Worm (Caenorhabditis elegans) whole organism, L3 larva: ENCODE data around the gene sel-7.

Source experiments
- R02D3.7 ChIP-seq: fragments of 150-350 bp; optimal IDR thresholded peaks from 2 replicates; lab custom pipeline; 2014; ENCODE audit warnings: missing biosample characterization, missing genetic modification characterization
- ZK546.5 ChIP-seq: sonication (generic microtip); optimal IDR thresholded peaks from 2 replicates; lab custom pipeline; 2017; ENCODE audit warnings: missing biosample characterization, missing genetic modification characterization
- aly-2 ChIP-seq: fragments of 150-350 bp; optimal IDR thresholded peaks from 2 replicates; lab custom pipeline; 2014; ENCODE audit warnings: missing biosample characterization, missing genetic modification characterization
- ama-1 ChIP-seq: fragments of 150-350 bp; optimal IDR thresholded peaks from 2 replicates; lab custom pipeline; 2018
- ceh-16 ChIP-seq: sonication (generic microtip); optimal IDR thresholded peaks from 2 replicates; lab custom pipeline; 2017; ENCODE audit warnings: missing biosample characterization, missing genetic modification characterization
- ceh-28 ChIP-seq: fragments of 150-350 bp; optimal IDR thresholded peaks from 2 replicates; lab custom pipeline; 2014; ENCODE audit warnings: missing biosample characterization, missing genetic modification reagents, missing genetic modification characterization
- ceh-82 ChIP-seq: fragments of 150-350 bp; optimal IDR thresholded peaks from 2 replicates; lab custom pipeline; 2014; ENCODE audit warnings: missing biosample characterization, missing genetic modification characterization
- ceh-9 ChIP-seq: sonication (generic microtip); optimal IDR thresholded peaks from 2 replicates; lab custom pipeline; 2018; ENCODE audit warnings: missing biosample characterization, missing genetic modification characterization
- daf-12 ChIP-seq: fragments of 150-350 bp; optimal IDR thresholded peaks from 2 replicates; lab custom pipeline; 2014; ENCODE audit warnings: missing biosample characterization, missing genetic modification reagents, missing genetic modification characterization
- egl-27 ChIP-seq: sonication (generic microtip); optimal IDR thresholded peaks from 4 replicates; lab custom pipeline; 2017; ENCODE audit warnings: missing biosample characterization, missing genetic modification reagents, missing genetic modification characterization
- egl-5 ChIP-seq: fragments of 150-350 bp; optimal IDR thresholded peaks from 2 replicates; lab custom pipeline; 2017; ENCODE audit warnings: missing biosample characterization, missing genetic modification reagents, missing genetic modification characterization, inconsistent platforms
- elt-1 ChIP-seq: fragments of 150-350 bp; optimal IDR thresholded peaks from 2 replicates; lab custom pipeline; 2014; ENCODE audit warnings: missing biosample characterization, missing genetic modification characterization
- elt-2 ChIP-seq: sonication (generic microtip); optimal IDR thresholded peaks from 2 replicates; lab custom pipeline; 2016; ENCODE audit warnings: missing genetic modification reagents, mild to moderate bottlenecking, missing genetic modification characterization, missing compliant biosample characterization
- eor-1 ChIP-seq, 2 experiments: fragments of 150-350 bp; optimal IDR thresholded peaks; 2 replicates each; lab custom pipeline; 2014 to 2018; ENCODE audit warnings: missing biosample characterization in 2 of 2, missing genetic modification characterization in 2 of 2
- fkh-2 ChIP-seq: fragments of 150-350 bp; optimal IDR thresholded peaks from 2 replicates; lab custom pipeline; 2014; ENCODE audit warnings: missing biosample characterization, missing genetic modification reagents, missing genetic modification characterization
- fos-1 ChIP-seq: fragments of 150-350 bp; optimal IDR thresholded peaks from 2 replicates; lab custom pipeline; 2014; ENCODE audit warnings: missing biosample characterization, missing genetic modification characterization
- hmg-11 ChIP-seq: sonication (generic microtip); optimal IDR thresholded peaks from 2 replicates; lab custom pipeline; 2016; ENCODE audit warnings: missing genetic modification characterization, missing compliant biosample characterization
- jun-1 ChIP-seq: fragments of 150-350 bp; optimal IDR thresholded peaks from 2 replicates; lab custom pipeline; 2014; ENCODE audit warnings: missing biosample characterization, missing genetic modification reagents, missing genetic modification characterization
- lin-15B ChIP-seq: fragments of 150-350 bp; optimal IDR thresholded peaks from 2 replicates; lab custom pipeline; 2014; ENCODE audit warnings: missing biosample characterization, missing genetic modification characterization
- lin-39 ChIP-seq: fragments of 150-350 bp; optimal IDR thresholded peaks from 2 replicates; lab custom pipeline; 2018; ENCODE audit warnings: missing biosample characterization, missing genetic modification reagents, missing genetic modification characterization
- lsy-12 ChIP-seq: sonication (generic microtip); optimal IDR thresholded peaks from 2 replicates; lab custom pipeline; 2016; ENCODE audit warnings: mild to moderate bottlenecking, missing genetic modification characterization, missing compliant biosample characterization
- mdl-1 ChIP-seq: fragments of 150-350 bp; optimal IDR thresholded peaks from 2 replicates; lab custom pipeline; 2014; ENCODE audit warnings: missing biosample characterization, missing genetic modification characterization
- mml-1 ChIP-seq: fragments of 150-350 bp; sonication (generic microtip); optimal IDR thresholded peaks from 3 replicates; lab custom pipeline; 2014; ENCODE audit warnings: missing biosample characterization, missing genetic modification characterization
- nfya-1 ChIP-seq: sonication (generic microtip); optimal IDR thresholded peaks from 2 replicates; lab custom pipeline; 2017; ENCODE audit warnings: missing genetic modification characterization, mild to moderate bottlenecking, missing compliant biosample characterization, antibody characterized with exemption, moderate library complexity; ENCODE audit not compliant: insufficient read depth
- nhr-11 ChIP-seq: fragments of 150-350 bp; optimal IDR thresholded peaks from 2 replicates; lab custom pipeline; 2014; ENCODE audit warnings: missing biosample characterization, missing genetic modification characterization
- nhr-12 ChIP-seq: fragments of 150-350 bp; optimal IDR thresholded peaks from 2 replicates; lab custom pipeline; 2014; ENCODE audit warnings: missing biosample characterization, missing genetic modification characterization
- nhr-23 ChIP-seq: fragments of 150-350 bp; optimal IDR thresholded peaks from 2 replicates; lab custom pipeline; 2014; ENCODE audit warnings: missing biosample characterization, missing genetic modification reagents, missing genetic modification characterization
- nhr-237 ChIP-seq: fragments of 150-350 bp; optimal IDR thresholded peaks from 2 replicates; lab custom pipeline; 2014; ENCODE audit warnings: missing biosample characterization, missing genetic modification characterization
- nhr-25 ChIP-seq: sonication (generic microtip); optimal IDR thresholded peaks from 2 replicates; lab custom pipeline; 2017; ENCODE audit warnings: missing biosample characterization, missing genetic modification characterization
- nhr-43 ChIP-seq: sonication (generic microtip); optimal IDR thresholded peaks from 2 replicates; lab custom pipeline; 2016; ENCODE audit warnings: mild to moderate bottlenecking, missing genetic modification characterization, missing compliant biosample characterization; ENCODE audit not compliant: poor library complexity, severe bottlenecking
- nhr-67 ChIP-seq: fragments of 150-350 bp; optimal IDR thresholded peaks from 2 replicates; lab custom pipeline; 2014; ENCODE audit warnings: missing biosample characterization, missing genetic modification characterization
- nhr-77 ChIP-seq: fragments of 150-350 bp; optimal IDR thresholded peaks from 2 replicates; lab custom pipeline; 2014; ENCODE audit warnings: missing biosample characterization, missing genetic modification characterization
- pha-4 ChIP-seq: fragments of 150-350 bp; optimal IDR thresholded peaks from 2 replicates; lab custom pipeline; 2014; ENCODE audit warnings: missing biosample characterization, missing genetic modification reagents, missing genetic modification characterization
- skn-1 ChIP-seq: fragments of 150-350 bp; optimal IDR thresholded peaks from 2 replicates; lab custom pipeline; 2014; ENCODE audit warnings: missing biosample characterization, missing genetic modification characterization
- snpc-4 ChIP-seq: fragments of 150-350 bp; optimal IDR thresholded peaks from 2 replicates; lab custom pipeline; 2014; ENCODE audit warnings: missing biosample characterization, missing genetic modification characterization
- tbx-2 ChIP-seq: sonication (generic microtip); optimal IDR thresholded peaks from 2 replicates; lab custom pipeline; 2016; ENCODE audit warnings: mild to moderate bottlenecking, missing genetic modification characterization, missing compliant biosample characterization
- unc-62 ChIP-seq: fragments of 150-350 bp; sonication (generic microtip); optimal IDR thresholded peaks from 4 replicates; lab custom pipeline; 2014; ENCODE audit warnings: missing biosample characterization, missing genetic modification reagents, missing genetic modification characterization
- zag-1 ChIP-seq: fragments of 150-350 bp; optimal IDR thresholded peaks from 2 replicates; lab custom pipeline; 2014; ENCODE audit warnings: missing biosample characterization, missing genetic modification characterization
- ztf-4 ChIP-seq: fragments of 150-350 bp; optimal IDR thresholded peaks from 2 replicates; lab custom pipeline; 2014; ENCODE audit warnings: missing biosample characterization, missing genetic modification characterization

Gene sel-7

DNA sequence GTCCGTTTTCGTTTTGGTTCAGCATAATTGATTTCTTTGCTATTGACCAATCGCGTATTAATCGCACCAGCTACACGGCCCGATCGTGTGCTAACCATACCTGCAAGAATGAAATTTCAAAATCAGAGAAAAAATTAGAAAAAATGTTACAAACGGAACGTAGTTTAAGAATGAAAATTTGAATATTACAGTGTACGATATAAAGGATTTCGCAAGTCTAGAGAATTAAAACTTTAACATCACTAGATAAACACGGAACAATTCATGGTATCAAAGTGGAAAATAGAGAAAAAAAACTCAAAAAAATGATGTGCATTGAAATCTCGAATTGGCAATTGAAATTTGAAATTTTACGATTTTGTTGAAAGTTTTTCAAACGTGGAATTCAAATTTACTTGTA, 43.7 kb downstream of the sel-7 start, which contains the start of gene madd-3:
Gene madd-3 (minus strand): TSS at position 101 of the 400 bp plus-strand sequence.
- TF ChIP-seq nhr-12 (tag; lab: Kevin White, UChicago) = no peak
- no peak for TF ChIP-seq mdl-1 (tag; lab: Kevin White, UChicago)
- TF ChIP-seq jun-1 (tag; lab: Kevin White, UChicago) = no peak
- no peak for TF ChIP-seq nhr-25 (tag; lab: Kevin White, UChicago)
- no peak for TF ChIP-seq ceh-28
- TF ChIP-seq mml-1 = no peak
- TF ChIP-seq nhr-67 (tag; lab: Kevin White, UChicago) = no peak
- TF ChIP-seq tbx-2 (tag; lab: Kevin White, UChicago) = no peak
- TF ChIP-seq elt-2 (tag; lab: Kevin White, UChicago) = no peak
- TF ChIP-seq egl-5 (tag; lab: Kevin White, UChicago) = no peak
- no peak for TF ChIP-seq nhr-237 (tag; lab: Kevin White, UChicago)
- no peak for TF ChIP-seq ama-1 (lab: Kevin White, UChicago)
- TF ChIP-seq ceh-9 (tag; lab: Kevin White, UChicago) = no peak
- TF ChIP-seq hmg-11 = no peak
- no peak for TF ChIP-seq zag-1 (tag; lab: Kevin White, UChicago)
- TF ChIP-seq eor-1 (tag; optimal IDR thresholded peaks at IDR 0.05; lab: Kevin White, UChicago) = no peak
- TF ChIP-seq R02D3.7 (tag; lab: Kevin White, UChicago) = no peak
- no peak for TF ChIP-seq fkh-2 (tag; lab: Kevin White, UChicago)
- no peak for TF ChIP-seq lsy-12 (tag; lab: Kevin White, UChicago)
- TF ChIP-seq unc-62 (GFP tag; lab: Kevin White, UChicago) = no peak

DNA sequence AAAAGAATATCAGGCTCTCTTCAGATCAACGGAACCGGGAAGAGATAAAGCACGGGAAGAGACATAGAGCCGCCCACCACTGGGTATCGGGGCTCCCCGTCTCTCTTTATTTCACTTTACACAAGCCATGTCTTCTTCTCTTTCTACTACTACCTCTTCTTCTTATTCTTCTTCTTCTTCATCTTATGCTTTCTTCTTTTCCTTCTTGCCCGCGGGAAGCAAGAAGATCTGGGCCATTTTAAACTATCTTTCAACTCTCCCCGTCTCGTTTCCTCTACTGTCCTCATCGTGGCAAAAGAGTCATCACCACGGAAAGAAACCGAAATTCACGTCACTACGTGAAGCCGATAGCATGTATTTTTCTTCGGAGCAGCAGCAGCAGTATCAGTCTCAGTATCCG, 47.6 kb downstream of the sel-7 start:
- no peak for TF ChIP-seq nhr-11 (tag; lab: Kevin White, UChicago)
- no peak for TF ChIP-seq fos-1
- TF ChIP-seq mml-1 = no peak
- no peak for TF ChIP-seq egl-27 (tag; lab: Kevin White, UChicago)
- no peak for TF ChIP-seq ama-1 (lab: Kevin White, UChicago)
- TF ChIP-seq tbx-2 (tag; lab: Kevin White, UChicago) = no peak
- TF ChIP-seq nhr-12 (tag; lab: Kevin White, UChicago) = no peak
- no peak for TF ChIP-seq mdl-1 (tag; lab: Kevin White, UChicago)
- TF ChIP-seq skn-1 (tag; lab: Kevin White, UChicago) = no peak
- TF ChIP-seq lin-39 = no peak
- TF ChIP-seq aly-2 (tag; lab: Kevin White, UChicago) = no peak
- TF ChIP-seq nfya-1 (tag; lab: Kevin White, UChicago) = no peak
- TF ChIP-seq elt-1 = no peak
- TF ChIP-seq nhr-43 (tag; lab: Kevin White, UChicago) = no peak
- no peak for TF ChIP-seq ceh-9 (tag; lab: Kevin White, UChicago)
- TF ChIP-seq ceh-28 = no peak
- TF ChIP-seq, all 47 proteins: peak for 0

DNA sequence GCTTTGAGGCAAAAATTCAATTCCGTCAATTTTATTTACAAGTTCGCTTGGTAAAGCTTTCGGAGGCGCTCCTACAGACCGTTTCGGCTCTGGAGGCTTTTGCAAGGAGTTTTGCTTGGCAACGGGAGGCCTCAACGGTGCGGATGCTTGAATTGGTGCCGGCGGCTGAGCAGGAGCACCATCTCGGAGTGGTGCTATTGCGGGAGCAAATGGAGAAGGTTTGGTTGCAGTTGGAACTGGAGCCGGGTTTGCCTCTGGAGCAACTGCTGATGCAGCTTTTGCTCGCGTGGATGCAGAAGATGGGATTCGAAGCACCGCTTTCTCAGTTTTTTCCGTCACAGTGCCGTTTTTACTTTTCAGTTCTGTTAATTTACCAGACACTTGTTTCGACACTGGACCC, 50.3 kb downstream of the sel-7 start:
- TF ChIP-seq unc-62 (GFP tag; lab: Kevin White, UChicago) = no peak
- no peak for TF ChIP-seq ZK546.5
- TF ChIP-seq nhr-23 (tag; lab: Kevin White, UChicago) = no peak
- TF ChIP-seq nhr-237 (tag; lab: Kevin White, UChicago) = no peak
- no peak for TF ChIP-seq mdl-1 (tag; lab: Kevin White, UChicago)
- TF ChIP-seq egl-5 (tag; lab: Kevin White, UChicago) = no peak

DNA sequence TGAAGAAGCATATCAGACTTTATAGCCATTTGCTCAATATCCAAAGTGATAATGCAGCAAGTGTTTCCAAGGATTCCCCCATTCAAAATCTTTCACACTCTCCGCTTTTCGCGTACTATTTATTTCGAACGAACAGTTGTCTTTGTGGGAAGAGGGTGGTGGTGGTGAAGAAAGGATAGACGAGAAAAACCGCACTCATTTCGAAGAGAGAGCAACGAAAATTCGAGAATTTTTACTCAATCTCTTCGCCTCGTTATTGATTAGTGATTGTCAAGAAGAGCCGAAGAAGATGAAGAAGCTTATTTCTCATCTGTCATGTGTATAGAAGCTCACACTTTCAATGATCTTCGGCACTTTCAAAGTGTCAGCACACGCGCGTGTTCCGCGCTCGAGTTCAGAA, 52.4 kb downstream of the sel-7 start:
- TF ChIP-seq ceh-16 (tag; lab: Kevin White, UChicago) (no peak), nhr-67 (tag; lab: Kevin White, UChicago) (no peak), elt-1 (no peak), pha-4 (no peak), snpc-4 (tag; lab: Kevin White, UChicago) (no peak), lin-39 (peak; percentile 9), aly-2 (tag; lab: Kevin White, UChicago) (no peak), ceh-82 (tag; lab: Kevin White, UChicago) (no peak), ztf-4 (tag; lab: Kevin White, UChicago) (no peak), nhr-77 (tag; lab: Kevin White, UChicago) (no peak), nhr-237 (tag; lab: Kevin White, UChicago) (no peak), nhr-12 (tag; lab: Kevin White, UChicago) (no peak), tbx-2 (tag; lab: Kevin White, UChicago) (no peak), daf-12 (tag; lab: Kevin White, UChicago) (no peak), lin-15B (tag; lab: Kevin White, UChicago) (no peak), nfya-1 (tag; lab: Kevin White, UChicago) (peak; percentile 14), nhr-11 (tag; lab: Kevin White, UChicago) (peak; percentile 89), elt-2 (tag; lab: Kevin White, UChicago) (no peak), nhr-23 (tag; lab: Kevin White, UChicago) (no peak), nhr-25 (tag; lab: Kevin White, UChicago) (no peak)
- TF ChIP-seq, all 47 proteins: peak for 3
